Worm (Caenorhabditis elegans): ENCODE measurements around the gene erfa-3.
"Not testable (repeated sequence)": the region's sequence is repeated elsewhere in the genome, so short reads cannot be mapped to it uniquely, and the experiment has no call there.

erfa-3 gene

ce11 chrV:11113607-11114006 lies 716 bp upstream of the erfa-3 start, which contains the start of gene math-33:
TSS of gene math-33 (plus strand) at chrV:11113907.
- TF ChIP-seq ama-1 (optimal IDR thresholded peaks at IDR 0.05) (no peak), ztf-16 (tag; optimal IDR thresholded peaks at IDR 0.05) (no peak), ceh-22 (tag; optimal IDR thresholded peaks at IDR 0.05) (no peak), lim-6 (tag; optimal IDR thresholded peaks at IDR 0.05) (no peak), fax-1 (tag; optimal IDR thresholded peaks at IDR 0.05) (no peak), ets-4 (tag; optimal IDR thresholded peaks at IDR 0.05) (no peak), lin-11 (tag; optimal IDR thresholded peaks at IDR 0.05) (no peak), sox-4 (tag; optimal IDR thresholded peaks at IDR 0.05) (no peak), K02D7.2 (tag; optimal IDR thresholded peaks at IDR 0.05) (no peak), pag-3 (tag; optimal IDR thresholded peaks at IDR 0.05; ENCODE audit: borderline replicate concordance) (no peak), eyg-1 (tag; optimal IDR thresholded peaks at IDR 0.05) (no peak), dve-1 (tag; optimal IDR thresholded peaks at IDR 0.05) (no peak)

ce11 chrV:11109647-11110046 lies 3.2 kb downstream of the erfa-3 start, which contains the start of gene Y42A5A.5:
TSS of gene Y42A5A.5 (minus strand) at chrV:11109747.
- not testable (repeated sequence) for TF ChIP-seq ahr-1 (tag; optimal IDR thresholded peaks at IDR 0.05); ceh-9 (tag; optimal IDR thresholded peaks at IDR 0.05); K09A11.1 (tag; optimal IDR thresholded peaks at IDR 0.05; ENCODE audit: insufficient read depth)

ce11 chrV:11104408-11104807 lies 8.5 kb downstream of the erfa-3 start:
- TF ChIP-seq pha-2 (tag; optimal IDR thresholded peaks at IDR 0.05) = no peak
- no peak for TF ChIP-seq pag-3 (tag; optimal IDR thresholded peaks at IDR 0.05; ENCODE audit: borderline replicate concordance)
- no peak for TF ChIP-seq pha-4 (tag; optimal IDR thresholded peaks at IDR 0.05)
- no peak for TF ChIP-seq pat-9 (tag; optimal IDR thresholded peaks at IDR 0.05)
- no peak for TF ChIP-seq pax-1 (tag; optimal IDR thresholded peaks at IDR 0.05)
- no peak for TF ChIP-seq fax-1 (tag; optimal IDR thresholded peaks at IDR 0.05)
- TF ChIP-seq lin-11 (tag; optimal IDR thresholded peaks at IDR 0.05) = no peak
- TF ChIP-seq elt-4 (tag; optimal IDR thresholded peaks at IDR 0.05) = no peak
- no peak for TF ChIP-seq che-1 (tag; optimal IDR thresholded peaks at IDR 0.05)
- no peak for TF ChIP-seq unc-55 (GFP tag; optimal IDR thresholded peaks at IDR 0.05)
- TF ChIP-seq unc-3 (GFP tag; conservative IDR thresholded peaks at IDR 0.05) = no peak
- no peak for TF ChIP-seq unc-3 (tag; optimal IDR thresholded peaks at IDR 0.05)
- TF ChIP-seq hlh-8 (tag; optimal IDR thresholded peaks at IDR 0.05) = no peak
- no peak for TF ChIP-seq zip-5 (tag; optimal IDR thresholded peaks at IDR 0.05)
- TF ChIP-seq ceh-9 (tag; optimal IDR thresholded peaks at IDR 0.05) = no peak

ce11 chrV:11098599-11098998 lies 14.3 kb downstream of the erfa-3 start, which contains the start of gene cdkl-1:
TSS of gene cdkl-1 (plus strand) at chrV:11098899.
- TF ChIP-seq madf-2 (tag; optimal IDR thresholded peaks at IDR 0.05) (no peak), ceh-14 (tag; optimal IDR thresholded peaks at IDR 0.05) (no peak), odd-2 (tag; optimal IDR thresholded peaks at IDR 0.05) (no peak), ceh-2 (tag; optimal IDR thresholded peaks at IDR 0.05) (no peak), ceh-30 (tag; optimal IDR thresholded peaks at IDR 0.05) (no peak), ref-2 (tag; optimal IDR thresholded peaks at IDR 0.05) (no peak), ceh-19 (GFP tag; optimal IDR thresholded peaks at IDR 0.05) (no peak), pha-2 (tag; optimal IDR thresholded peaks at IDR 0.05) (no peak), tbx-7 (tag; optimal IDR thresholded peaks at IDR 0.05) (no peak), ceh-22 (tag; optimal IDR thresholded peaks at IDR 0.05) (no peak), T23F11.4 (GFP tag; optimal IDR thresholded peaks at IDR 0.05) (no peak), ceh-48 (tag; optimal IDR thresholded peaks at IDR 0.05) (no peak), pat-9 (tag; optimal IDR thresholded peaks at IDR 0.05) (no peak), mec-3 (tag; optimal IDR thresholded peaks at IDR 0.05; ENCODE audit: borderline replicate concordance) (no peak), sox-4 (tag; optimal IDR thresholded peaks at IDR 0.05) (no peak), C08G9.2 (tag; optimal IDR thresholded peaks at IDR 0.05) (no peak)
